Worm (Caenorhabditis elegans): ENCODE results near the gene math-5.

Gene math-5

ce11 chrII:1852503-1852902 is 30.1 kb downstream of the math-5 start, which contains the start of gene C52E2.2:
Gene C52E2.2, plus strand, starts transcription at chrII:1852803.
- TF ChIP-seq nfya-2 (GFP tag; IDR thresholded peaks at IDR 0.05) (no peak), dox-1 (GFP tag; IDR thresholded peaks at IDR 0.05) (no peak), C06A6.2 (GFP tag; conservative IDR thresholded peaks at IDR 0.05) (no peak), T26A5.8 (tag; optimal IDR thresholded peaks at IDR 0.05) (no peak), ztf-26 (tag; optimal IDR thresholded peaks at IDR 0.05) (no peak), C17E4.6 (GFP tag; IDR thresholded peaks at IDR 0.05) (no peak), athp-1 (tag; optimal IDR thresholded peaks at IDR 0.05) (no peak), lin-26 (GFP tag; IDR thresholded peaks at IDR 0.05) (no peak)

- TF ChIP-seq egl-44 (GFP tag; IDR thresholded peaks at IDR 0.05) (no peak), repo-1 (tag; optimal IDR thresholded peaks at IDR 0.05) (no peak), B0019.2 (GFP tag; conservative IDR thresholded peaks at IDR 0.05) (no peak), snpc-3.4 (tag; optimal IDR thresholded peaks at IDR 0.05) (no peak), nfya-1 (tag; optimal IDR thresholded peaks at IDR 0.05; ENCODE audit: borderline replicate concordance, insufficient read depth) (no peak), tbp1 (GFP tag; optimal IDR thresholded peaks at IDR 0.05) (peak; percentile 42), Y95B8A.8 (GFP tag; IDR thresholded peaks at IDR 0.05) (no peak), akir-1 (GFP tag; optimal IDR thresholded peaks at IDR 0.05) (no peak), nhr-80 (tag; optimal IDR thresholded peaks at IDR 0.05) (peak; percentile 91), F39B2.1 (GFP tag; IDR thresholded peaks at IDR 0.05) (no peak), dox-1 (GFP tag; IDR thresholded peaks at IDR 0.05) (peak; percentile 73), atf-7 (tag; optimal IDR thresholded peaks at IDR 0.05) (peak; percentile 56), lsl-1 (GFP tag; optimal IDR thresholded peaks at IDR 0.05) (no peak), hlh-12 (tag; optimal IDR thresholded peaks at IDR 0.05) (no peak), sea-2 (GFP tag; IDR thresholded peaks at IDR 0.05) (no peak), somi-1 (GFP tag; optimal IDR thresholded peaks at IDR 0.05) (no peak), madf-6 (GFP tag; IDR thresholded peaks at IDR 0.05) (no peak), ZK185.1 (tag; optimal IDR thresholded peaks at IDR 0.05; ENCODE audit: poor library complexity, severe bottlenecking) (no peak), K12H6.12 (tag; optimal IDR thresholded peaks at IDR 0.05) (no peak), ceh-79 (tag; optimal IDR thresholded peaks at IDR 0.05) (no peak), ets-4 (GFP tag; optimal IDR thresholded peaks at IDR 0.05) (peak; percentile 85), aptf-3 (GFP tag; IDR thresholded peaks at IDR 0.05) (no peak), him-1 (tag; optimal IDR thresholded peaks at IDR 0.05) (no peak), nhr-27 (tag; optimal IDR thresholded peaks at IDR 0.05) (no peak), attf-3 (GFP tag; conservative IDR thresholded peaks at IDR 0.05) (no peak), hmg-20 (GFP tag; IDR thresholded peaks at IDR 0.05) (no peak), ztf-22 (GFP tag; optimal IDR thresholded peaks at IDR 0.05) (peak; percentile 82), zfh-2 (GFP tag; conservative IDR thresholded peaks at IDR 0.05) (no peak), ztf-26 (tag; optimal IDR thresholded peaks at IDR 0.05) (peak; percentile 7), attf-6 (GFP tag; IDR thresholded peaks at IDR 0.05) (no peak), lin-54 (GFP tag; optimal IDR thresholded peaks at IDR 0.05) (no peak), rec-8 (tag; optimal IDR thresholded peaks at IDR 0.05) (no peak), mcd-1 (GFP tag; IDR thresholded peaks at IDR 0.05) (0 out of 2 replicates have a peak, but pooled peaks have one; percentile 21), nfyb-1 (GFP tag; IDR thresholded peaks at IDR 0.05) (peak; percentile 45; the same call in 1 of the 2 replicates), C17E4.6 (GFP tag; IDR thresholded peaks at IDR 0.05) (no peak), xnd-1 (tag; optimal IDR thresholded peaks at IDR 0.05) (no peak)
Measured at ce11 chrII:1851716-1852115, 30.9 kb downstream of the math-5 start.
